Fruit fly (Drosophila melanogaster) Kc167 (cell line): ENCODE measurements around the gene CG14395.

Experiments
- Myc ChIP-seq: fragments of >200 bp; optimal IDR thresholded peaks from 2 replicates; lab custom pipeline; 2017; ENCODE audit warnings: missing external identifiers
- Sin3A ChIP-seq: fragments of >200 bp; optimal IDR thresholded peaks from 2 replicates; lab custom pipeline; 2018; ENCODE audit warnings: missing external identifiers
- h ChIP-seq: fragments of >200 bp; optimal IDR thresholded peaks from 3 replicates; lab custom pipeline; 2018; ENCODE audit warnings: missing external identifiers
- insv ChIP-seq: fragments of >200 bp; optimal IDR thresholded peaks from 3 replicates; lab custom pipeline; 2018; ENCODE audit warnings: missing external identifiers
- psq ChIP-seq: fragments of >200 bp; optimal IDR thresholded peaks from 2 replicates; lab custom pipeline; 2017; ENCODE audit warnings: missing external identifiers
- ttk ChIP-seq: sonication (Bioruptor generic); optimal IDR thresholded peaks from 2 replicates; lab custom pipeline; 2017; ENCODE audit warnings: missing external identifiers

Gene CG14395

dm6 chr3R:12662531-12662930 lies at the start of gene CG14395:
Gene CG14395 (plus strand): TSS chr3R:12662831.
- TF ChIP-seq ttk (lab: Kevin White, UChicago) (no peak), h (no peak), Sin3A (lab: Kevin White, UChicago) (no peak), psq (lab: Kevin White, UChicago) (no peak), insv (no peak)

- TF ChIP-seq Myc (no peak), ttk (lab: Kevin White, UChicago) (no peak), psq (lab: Kevin White, UChicago) (no peak), insv (no peak), Sin3A (lab: Kevin White, UChicago) (no peak), h (no peak)
Observed at dm6 chr3R:12615553-12615952, 47.1 kb upstream of the CG14395 start.

dm6 chr3R:12622778-12623177 lies 39.9 kb upstream of the CG14395 start:
- TF ChIP-seq psq (lab: Kevin White, UChicago) (no peak), Myc (no peak)

- no peak for TF ChIP-seq insv
- no peak for TF ChIP-seq Sin3A (lab: Kevin White, UChicago)
- no peak for TF ChIP-seq h
- no peak for TF ChIP-seq Myc
- TF ChIP-seq ttk (lab: Kevin White, UChicago): no peak
Observed at dm6 chr3R:12624913-12625312, 37.7 kb upstream of the CG14395 start.

dm6 chr3R:12626674-12627382 lies 35.8 kb upstream of the CG14395 start:
- peak; percentile 86 for TF ChIP-seq psq (lab: Kevin White, UChicago)
- TF ChIP-seq Sin3A (lab: Kevin White, UChicago): no peak
- no peak for TF ChIP-seq h
- no peak for TF ChIP-seq insv
- TF ChIP-seq Myc: no peak
- no peak for TF ChIP-seq ttk (lab: Kevin White, UChicago)

dm6 chr3R:12627691-12628148 lies 34.9 kb upstream of the CG14395 start, which contains the start of the genes Vha55 and Snx3:
Gene Vha55 (minus strand): TSS chr3R:12627829.
Gene Snx3 (plus strand): TSS chr3R:12628031.
- no peak for TF ChIP-seq ttk (lab: Kevin White, UChicago)
- no peak for TF ChIP-seq psq (lab: Kevin White, UChicago)
- TF ChIP-seq insv: no peak
- TF ChIP-seq Myc: no peak

- no peak for TF ChIP-seq ttk (lab: Kevin White, UChicago)
- no peak for TF ChIP-seq Myc
- no peak for TF ChIP-seq psq (lab: Kevin White, UChicago)
- TF ChIP-seq insv: no peak
- TF ChIP-seq Sin3A (lab: Kevin White, UChicago): no peak
- no peak for TF ChIP-seq h
Observed at dm6 chr3R:12628395-12628928, 34.2 kb upstream of the CG14395 start.

dm6 chr3R:12630369-12630768 lies 32.3 kb upstream of the CG14395 start, which contains the start of gene Not10:
Gene Not10 (plus strand): TSS chr3R:12630647.
- TF ChIP-seq Sin3A (lab: Kevin White, UChicago) (no peak), insv (no peak), psq (lab: Kevin White, UChicago) (no peak), ttk (lab: Kevin White, UChicago) (no peak), h (no peak), Myc (no peak)

dm6 chr3R:12633059-12633458 lies 29.6 kb upstream of the CG14395 start, which contains the start of gene CG18530:
Gene CG18530 (plus strand): TSS chr3R:12633359.
- no peak for TF ChIP-seq psq (lab: Kevin White, UChicago)
- TF ChIP-seq Myc: no peak
- no peak for TF ChIP-seq insv
- TF ChIP-seq Sin3A (lab: Kevin White, UChicago): no peak
- no peak for TF ChIP-seq h
- TF ChIP-seq ttk (lab: Kevin White, UChicago): no peak

- TF ChIP-seq psq (lab: Kevin White, UChicago) (no peak), Sin3A (lab: Kevin White, UChicago) (no peak), Myc (no peak), h (no peak), ttk (lab: Kevin White, UChicago) (no peak), insv (no peak)
Observed at dm6 chr3R:12634617-12635016, 28.0 kb upstream of the CG14395 start, which contains the start of gene CG11598. Gene CG11598 (plus strand): TSS chr3R:12634917.

- TF ChIP-seq Myc (no peak), insv (no peak), h (no peak), psq (lab: Kevin White, UChicago) (no peak), ttk (lab: Kevin White, UChicago) (no peak)
Observed at dm6 chr3R:12636240-12636639, 26.4 kb upstream of the CG14395 start, which contains the start of gene CG11600. Gene CG11600 (plus strand): TSS chr3R:12636540.

- TF ChIP-seq h (no peak), insv (no peak), ttk (lab: Kevin White, UChicago) (no peak), Myc (no peak), psq (lab: Kevin White, UChicago) (no peak), Sin3A (lab: Kevin White, UChicago) (no peak)
Observed at dm6 chr3R:12637961-12638531, 24.6 kb upstream of the CG14395 start, which contains the start of gene CG11608. Gene CG11608 (plus strand): TSS chr3R:12638481.

- no peak for TF ChIP-seq h
Observed at dm6 chr3R:12641620-12642019, 21.0 kb upstream of the CG14395 start.
